Fruit fly (Drosophila melanogaster): ENCODE measurements around the gene CG10969.

dm6 chr3L:12806290-12806743 lies 25.4 kb upstream of the CG10969 start:
- TF ChIP-seq Pif1A (GFP tag; optimal IDR thresholded peaks at IDR 0.05) (no peak), fd96Ca (GFP tag; IDR thresholded peaks at IDR 0.05) (no peak), CG8159 (tag; optimal IDR thresholded peaks at IDR 0.05) (peak; percentile 62), rn (GFP tag; IDR thresholded peaks at IDR 0.05) (no peak), CG14655 (GFP tag; optimal IDR thresholded peaks at IDR 0.05) (no peak), CG12605 (GFP tag; IDR thresholded peaks at IDR 0.05) (no peak), Ets98B (GFP tag; IDR thresholded peaks at IDR 0.05) (peak; percentile 76)

Data from whole organism, pupa.